Fruit fly (Drosophila melanogaster) whole organism, wandering third instar larva: ENCODE data around the gene CG42692.
A peak's percentile ranks its signal among the peaks of the same experiment; 100 is the strongest.

Experiments used
- CG32264 ChIP-seq: fragments of 200-800 bp; sonication (Bioruptor generic); optimal IDR thresholded peaks from 2 replicates; lab custom pipeline; 2016; ENCODE audit warnings: missing biosample characterization, missing genetic modification characterization
- CG9705 ChIP-seq: fragments of 200-800 bp; sonication (Bioruptor generic); optimal IDR thresholded peaks from 2 replicates; lab custom pipeline; 2018; ENCODE audit warnings: missing biosample characterization, mild to moderate bottlenecking, missing genetic modification characterization
- Dfd ChIP-seq: fragments of >200 bp; optimal IDR thresholded peaks from 2 replicates; lab custom pipeline; 2017; ENCODE audit warnings: missing biosample characterization, missing genetic modification characterization
- Hnf4 ChIP-seq: fragments of 200-800 bp; sonication (Bioruptor generic); optimal IDR thresholded peaks from 2 replicates; lab custom pipeline; 2016; ENCODE audit warnings: missing biosample characterization, mild to moderate bottlenecking, missing genetic modification characterization
- Hr78 ChIP-seq: fragments of >200 bp; optimal IDR thresholded peaks from 2 replicates; lab custom pipeline; 2017; ENCODE audit warnings: missing biosample characterization, missing genetic modification characterization
- Hr83 ChIP-seq: fragments of 200-300 bp; sonication (Bioruptor generic); optimal IDR thresholded peaks from 2 replicates; lab custom pipeline; 2016; ENCODE audit warnings: missing biosample characterization, mild to moderate bottlenecking, missing genetic modification characterization, moderate library complexity; ENCODE audit not compliant: poor library complexity, severe bottlenecking
- Mio ChIP-seq: sonication (Bioruptor generic); optimal IDR thresholded peaks from 2 replicates; lab custom pipeline; 2016; ENCODE audit warnings: missing biosample characterization, missing genetic modification characterization
- Myc ChIP-seq: fragments of >200 bp; optimal IDR thresholded peaks from 2 replicates; lab custom pipeline; 2017
- N ChIP-seq: fragments of >200 bp; optimal IDR thresholded peaks from 2 replicates; lab custom pipeline; 2018; ENCODE audit warnings: missing biosample characterization, missing external identifiers, missing genetic modification characterization
- Rel ChIP-seq, 2 experiments: fragments of 200-800 bp; sonication (Bioruptor generic) in 1 of 2; optimal IDR thresholded peaks; 2 replicates in 1 of 2; 3 replicates in 1 of 2; lab custom pipeline; 2016 to 2019; ENCODE audit warnings: mild to moderate bottlenecking in 2 of 2, missing biosample characterization in 2 of 2, missing genetic modification characterization in 2 of 2, moderate library complexity in 1 of 2
- Sp1 ChIP-seq: fragments of 200-800 bp; sonication (Bioruptor generic); optimal IDR thresholded peaks from 3 replicates; lab custom pipeline; 2019; ENCODE audit warnings: missing biosample characterization, mild to moderate bottlenecking, missing genetic modification characterization, moderate library complexity
- Vsx2 ChIP-seq: fragments of 200-300, 225-300 bp; sonication (Bioruptor generic); optimal IDR thresholded peaks from 2 replicates; lab custom pipeline; 2018; ENCODE audit warnings: missing biosample characterization, missing genetic modification characterization; ENCODE audit not compliant: partially characterized antibody
- br ChIP-seq: fragments of 200-800 bp; sonication (Bioruptor generic); optimal IDR thresholded peaks from 2 replicates; lab custom pipeline; 2016; ENCODE audit warnings: missing biosample characterization, missing genetic modification characterization
- brk ChIP-seq: fragments of 200-800 bp; sonication (Bioruptor generic); optimal IDR thresholded peaks from 2 replicates; lab custom pipeline; 2016; ENCODE audit warnings: missing biosample characterization, mild to moderate bottlenecking, missing genetic modification characterization
- dsf ChIP-seq: sonication (Bioruptor generic); optimal IDR thresholded peaks from 2 replicates; lab custom pipeline; 2016; ENCODE audit warnings: missing biosample characterization, missing genetic modification characterization, borderline replicate concordance
- ey ChIP-seq: fragments of 200-800 bp; sonication (Bioruptor generic); optimal IDR thresholded peaks from 2 replicates; lab custom pipeline; 2016; ENCODE audit warnings: missing biosample characterization, missing genetic modification characterization
- foxo ChIP-seq, 2 experiments: fragments of 200-800 bp; sonication (Bioruptor generic); optimal IDR thresholded peaks; 2 replicates in 1 of 2; 3 replicates in 1 of 2; lab custom pipeline; 2016 to 2017; ENCODE audit warnings: missing biosample characterization in 2 of 2, missing genetic modification characterization in 2 of 2
- fru ChIP-seq: fragments of 200-800 bp; sonication (Bioruptor generic); optimal IDR thresholded peaks from 3 replicates; lab custom pipeline; 2016; ENCODE audit warnings: missing biosample characterization, mild to moderate bottlenecking, missing genetic modification characterization
- h ChIP-seq: fragments of 200-800 bp; sonication (Bioruptor generic); optimal IDR thresholded peaks from 3 replicates; lab custom pipeline; 2016; ENCODE audit warnings: missing biosample characterization, mild to moderate bottlenecking, missing genetic modification characterization
- jim ChIP-seq: fragments of 175-275, 200-325 bp; sonication (Bioruptor generic); optimal IDR thresholded peaks from 2 replicates; lab custom pipeline; 2016; ENCODE audit warnings: missing biosample characterization, mild to moderate bottlenecking, missing genetic modification characterization
- lola ChIP-seq: fragments of >200 bp; optimal IDR thresholded peaks from 2 replicates; lab custom pipeline; 2017; ENCODE audit warnings: missing biosample characterization, missing genetic modification characterization
- pan ChIP-seq: fragments of >200 bp; optimal IDR thresholded peaks from 2 replicates; lab custom pipeline; 2017
- psq ChIP-seq: fragments of 200-800 bp; sonication (Bioruptor generic); optimal IDR thresholded peaks from 3 replicates; lab custom pipeline; 2017; ENCODE audit warnings: missing biosample characterization, mild to moderate bottlenecking, missing genetic modification characterization, moderate library complexity
- rgr ChIP-seq: fragments of 200-800 bp; sonication (Bioruptor generic); optimal IDR thresholded peaks from 3 replicates; lab custom pipeline; 2016; ENCODE audit warnings: missing biosample characterization, mild to moderate bottlenecking, missing genetic modification characterization
- sv ChIP-seq: fragments of 200-800 bp; sonication (Bioruptor generic); optimal IDR thresholded peaks from 3 replicates; lab custom pipeline; 2016; ENCODE audit warnings: missing biosample characterization, missing genetic modification characterization
- tai ChIP-seq: sonication (Bioruptor generic); optimal IDR thresholded peaks from 2 replicates; lab custom pipeline; 2016; ENCODE audit warnings: missing biosample characterization, missing genetic modification characterization
- usp ChIP-seq: fragments of >200 bp; optimal IDR thresholded peaks from 2 replicates; lab custom pipeline; 2017; ENCODE audit warnings: missing biosample characterization, missing genetic modification characterization
- woc ChIP-seq: sonication (Bioruptor generic); optimal IDR thresholded peaks from 2 replicates; lab custom pipeline; 2016; ENCODE audit warnings: missing biosample characterization, mild to moderate bottlenecking, missing genetic modification characterization

The CG42692 gene

DNA sequence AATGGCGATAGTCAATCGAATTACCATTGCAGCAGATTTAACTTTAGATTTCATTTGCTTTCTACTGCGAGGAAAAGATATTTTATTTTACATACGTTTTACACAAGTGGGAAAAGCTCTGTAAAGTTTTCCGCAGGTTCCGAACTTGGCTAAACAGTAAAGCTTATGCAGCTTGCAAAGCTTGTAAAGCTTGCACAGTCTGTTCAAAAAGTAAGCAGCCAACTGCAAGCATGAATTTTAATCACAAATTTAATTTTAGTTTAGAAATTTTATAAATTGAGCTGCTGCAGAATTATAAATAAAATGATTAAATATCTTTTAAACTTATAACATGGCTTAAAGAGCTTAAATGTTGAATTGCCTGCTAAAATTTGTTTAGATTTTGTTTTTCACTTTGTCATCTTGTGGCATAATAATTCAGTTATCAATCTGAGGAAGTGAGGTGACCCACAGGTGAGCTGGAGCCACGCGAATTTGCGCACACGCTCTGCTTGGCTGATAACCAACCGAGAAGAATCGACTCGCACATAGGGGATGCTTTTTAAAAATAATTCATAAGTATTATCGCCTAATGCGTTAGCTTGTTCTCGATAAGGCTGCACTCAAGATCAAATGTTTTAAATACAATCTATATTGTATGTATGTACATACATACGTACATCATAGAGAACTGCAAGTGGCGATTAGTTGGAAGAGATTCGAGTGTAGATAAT, 3.8 kb downstream of the CG42692 start (continued):
- TF ChIP-seq Hr83, result no peak
- peak; percentile 24 for TF ChIP-seq fru (GFP tag; lab: Kevin White, UChicago)
- TF ChIP-seq woc (GFP tag; lab: Kevin White, UChicago), result peak; percentile 76
- no peak for TF ChIP-seq CG9705 (GFP tag; lab: Kevin White, UChicago)
- TF ChIP-seq jim, result no peak
- TF ChIP-seq Vsx2 (GFP tag; lab: Kevin White, UChicago), result no peak
- TF ChIP-seq CG32264, result no peak
- peak; percentile 62 for TF ChIP-seq h

DNA sequence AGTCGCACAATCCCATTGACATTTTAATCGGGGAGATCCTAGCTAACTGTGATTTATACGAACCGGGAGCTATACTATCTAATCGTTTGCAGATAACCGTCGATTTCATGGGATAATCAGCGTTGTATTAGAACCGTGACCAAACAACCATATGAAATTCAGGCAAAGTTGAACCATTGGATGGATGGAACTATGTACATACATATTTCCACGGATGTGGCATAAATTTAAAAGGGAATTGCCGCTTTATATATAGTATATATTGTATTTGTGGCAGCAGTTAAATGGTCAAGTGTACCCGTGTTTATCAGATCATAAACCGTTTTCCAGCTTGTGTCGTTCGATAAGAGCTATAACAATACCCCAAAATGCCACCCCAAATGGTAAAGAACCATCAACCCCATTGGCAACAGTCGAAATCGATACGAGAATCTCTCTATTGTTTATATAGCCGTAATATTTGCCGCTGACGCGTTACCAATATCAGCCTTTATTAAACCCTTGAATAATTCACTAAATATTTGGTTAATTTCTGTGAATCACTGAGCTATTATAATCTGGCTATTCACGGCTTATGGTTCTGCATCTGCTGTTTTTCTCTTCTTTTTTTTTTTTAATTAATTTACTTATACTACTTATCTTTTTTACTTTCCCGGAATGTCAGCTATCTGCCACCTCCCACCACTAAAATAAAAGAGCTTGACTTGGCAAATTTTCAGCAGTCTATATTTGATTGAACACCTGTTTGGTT, 4.6 kb downstream of the CG42692 start, which contains the start of gene bgm:
bgm (plus strand) TSS at position 701 of the 751 bp plus-strand sequence.
- TF ChIP-seq rgr (GFP tag; lab: Kevin White, UChicago) (no peak), foxo (GFP tag; optimal IDR thresholded peaks at IDR 0.05; lab: Kevin White, UChicago) (no peak), Myc (no peak)

DNA sequence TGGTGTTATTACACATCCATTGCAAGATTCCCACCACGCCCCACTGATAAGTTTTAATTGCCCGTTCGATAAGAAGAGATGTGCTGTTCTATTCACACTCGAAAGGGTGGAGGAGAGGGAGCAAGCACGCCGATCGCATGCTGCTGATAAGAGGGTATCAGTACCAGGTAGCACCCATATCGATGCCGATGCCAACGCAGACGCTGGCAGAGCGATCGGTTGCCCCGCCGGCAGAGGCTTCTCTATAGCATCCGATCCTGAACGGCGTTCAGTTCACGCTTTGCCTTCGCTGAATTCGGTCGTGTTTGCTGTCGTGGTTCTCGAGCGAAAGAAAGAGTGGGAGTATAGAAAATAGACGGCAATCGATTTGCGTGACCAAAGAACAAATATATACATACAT, 5.6 kb downstream of the CG42692 start:
- TF ChIP-seq Hnf4 (GFP tag; lab: Kevin White, UChicago) (no peak), h (peak; percentile 59), Hr78 (GFP tag; lab: Kevin White, UChicago) (no peak)

DNA sequence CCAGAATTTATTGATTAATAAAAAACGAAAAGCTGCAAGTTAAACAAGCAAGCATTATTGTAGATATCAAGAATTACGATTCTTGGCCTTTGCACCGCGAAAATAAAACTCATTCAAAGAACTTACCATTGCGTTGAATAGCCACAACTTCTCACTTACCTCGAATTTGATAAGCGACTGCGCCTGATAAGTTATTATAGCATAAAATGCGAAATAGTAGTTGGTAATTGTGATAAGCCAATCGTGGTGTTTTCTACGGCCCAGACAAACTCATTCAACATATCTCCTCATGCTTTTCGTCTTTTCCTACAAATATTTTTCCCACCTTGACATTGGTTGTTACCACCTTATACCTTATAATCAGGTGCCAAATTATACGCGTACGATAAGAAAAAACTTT, 7.2 kb downstream of the CG42692 start:
- TF ChIP-seq N (no peak), brk (GFP tag; lab: Kevin White, UChicago) (no peak), CG32264 (no peak), dsf (no peak), Rel (GFP tag; optimal IDR thresholded peaks at IDR 0.05; lab: Kevin White, UChicago) (no peak), Rel (tag; optimal IDR thresholded peaks at IDR 0.05; lab: Kevin White, UChicago) (no peak), foxo (GFP tag; optimal IDR thresholded peaks at IDR 0.05; lab: Kevin White, UChicago) (no peak), lola (GFP tag; lab: Kevin White, UChicago) (no peak), br (GFP tag; lab: Kevin White, UChicago) (no peak)

DNA sequence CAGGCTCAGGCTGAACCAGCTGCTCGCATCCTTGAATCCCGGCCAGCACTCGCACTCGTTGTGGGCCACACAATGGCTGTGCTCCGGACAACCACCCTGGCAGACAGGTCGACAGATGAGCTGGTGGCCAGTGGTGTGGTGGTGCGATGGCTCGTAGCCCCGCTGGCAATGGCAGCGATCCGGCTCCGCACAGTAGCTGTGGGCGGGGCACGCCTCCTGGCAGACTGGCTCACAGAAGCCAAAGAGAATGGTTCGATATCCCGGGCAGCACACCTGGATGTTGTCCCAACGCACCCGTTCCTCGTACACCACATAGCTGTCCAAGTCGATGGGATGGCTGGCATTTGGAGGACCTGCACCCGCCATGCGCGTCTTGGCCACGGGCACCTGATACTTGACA, 11.8 kb downstream of the CG42692 start:
- TF ChIP-seq lola (GFP tag; lab: Kevin White, UChicago) (no peak), Mio (GFP tag; lab: Kevin White, UChicago) (no peak)
- TF ChIP-seq, all 38 proteins: peak for 0

DNA sequence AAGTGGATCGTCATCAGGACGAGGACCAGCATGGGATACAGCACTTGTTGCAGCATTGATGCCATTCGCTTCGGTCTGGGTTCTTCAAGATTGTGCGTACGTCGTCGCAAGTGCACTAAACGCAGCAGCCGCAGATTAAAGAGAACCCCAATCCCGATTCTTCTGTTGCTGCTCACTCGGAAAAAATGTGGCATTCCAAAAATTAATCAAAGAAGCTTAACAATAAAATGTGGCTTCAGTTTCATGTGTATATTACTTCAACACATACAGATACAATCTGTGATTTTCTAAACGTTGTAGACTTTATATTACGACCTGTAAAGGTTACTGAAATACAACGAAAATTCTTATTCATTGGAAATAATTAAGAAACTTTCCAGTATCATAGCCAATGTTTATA, 12.2 kb downstream of the CG42692 start, which contains the start of gene NimC3:
NimC3 (minus strand) TSS at position 101 of the 400 bp plus-strand sequence.
- TF ChIP-seq tai (GFP tag; lab: Kevin White, UChicago), result no peak
- TF ChIP-seq lola (GFP tag; lab: Kevin White, UChicago), result no peak
- TF ChIP-seq ey (GFP tag; lab: Kevin White, UChicago), result no peak
- no peak for TF ChIP-seq br (GFP tag; lab: Kevin White, UChicago)
- no peak for TF ChIP-seq h
- TF ChIP-seq N, result no peak
- TF ChIP-seq usp (GFP tag; lab: Kevin White, UChicago), result no peak
- TF ChIP-seq woc (GFP tag; lab: Kevin White, UChicago), result no peak
- TF ChIP-seq Dfd (GFP tag; lab: Kevin White, UChicago), result no peak
- TF ChIP-seq pan (lab: Kevin White, UChicago), result no peak
- no peak for TF ChIP-seq foxo (GFP tag; optimal IDR thresholded peaks at IDR 0.05; lab: Kevin White, UChicago)
- TF ChIP-seq Rel (GFP tag; optimal IDR thresholded peaks at IDR 0.05; lab: Kevin White, UChicago), result no peak
- TF ChIP-seq Rel (tag; optimal IDR thresholded peaks at IDR 0.05; lab: Kevin White, UChicago), result no peak
- TF ChIP-seq rgr (GFP tag; lab: Kevin White, UChicago), result no peak
- no peak for TF ChIP-seq Sp1 (GFP tag; lab: Kevin White, UChicago)
- TF ChIP-seq psq (GFP tag; lab: Kevin White, UChicago), result no peak
- TF ChIP-seq CG32264, result no peak
- TF ChIP-seq sv (GFP tag; lab: Kevin White, UChicago), result no peak
